Fruit fly (Drosophila melanogaster) whole organism, embryonic: ENCODE measurements around the gene VhaM9.7-b.

Experiments
- CG10462 ChIP-seq: fragments of 200-800 bp; sonication (Bioruptor generic); optimal IDR thresholded peaks from 2 replicates; lab custom pipeline; 2016; ENCODE audit warnings: missing biosample characterization, missing genetic modification characterization
- CG11085 ChIP-seq: fragments of 200-800 bp; sonication (Bioruptor generic); IDR thresholded peaks from 2 replicates; pipeline ENCODE4 v1.3.6; 2022; ENCODE audit warnings: missing biosample characterization, missing genetic modification characterization
- CG11695 ChIP-seq: fragments of 200-800 bp; sonication (Bioruptor generic); IDR thresholded peaks from 3 replicates; pipeline ENCODE4 v1.3.6; 2022; ENCODE audit warnings: missing biosample characterization, missing genetic modification characterization
- CG12071 ChIP-seq: fragments of 200-800 bp; sonication (Bioruptor generic); optimal IDR thresholded peaks from 3 replicates; lab custom pipeline; 2018; ENCODE audit warnings: missing biosample characterization, mild to moderate bottlenecking, missing genetic modification characterization
- CG12155 ChIP-seq: fragments of 200-800 bp; sonication (Bioruptor generic); optimal IDR thresholded peaks from 3 replicates; lab custom pipeline; 2016; ENCODE audit warnings: missing biosample characterization, missing genetic modification characterization
- CG12769 ChIP-seq: fragments of 200-800 bp; sonication (Bioruptor generic); optimal IDR thresholded peaks from 2 replicates; lab custom pipeline; 2019; ENCODE audit warnings: missing biosample characterization, mild to moderate bottlenecking, missing genetic modification characterization, moderate library complexity
- CG2202 ChIP-seq: fragments of 200-800 bp; sonication (Bioruptor generic); optimal IDR thresholded peaks from 2 replicates; lab custom pipeline; 2018; ENCODE audit warnings: missing biosample characterization, mild to moderate bottlenecking, missing genetic modification characterization
- CG3065 ChIP-seq: fragments of 200-800 bp; sonication (Bioruptor generic); optimal IDR thresholded peaks from 2 replicates; lab custom pipeline; 2016; ENCODE audit warnings: missing biosample characterization, missing genetic modification characterization
- CG4424 ChIP-seq: fragments of 200-800 bp; sonication (Bioruptor generic); optimal IDR thresholded peaks from 3 replicates; lab custom pipeline; 2016; ENCODE audit warnings: missing biosample characterization, missing genetic modification characterization
- CG4854 ChIP-seq: fragments of 200-800 bp; sonication (Bioruptor generic); optimal IDR thresholded peaks from 2 replicates; lab custom pipeline; 2016; ENCODE audit warnings: missing biosample characterization, missing genetic modification characterization, inconsistent platforms
- CG6654 ChIP-seq: fragments of 200-800 bp; sonication (Bioruptor generic); optimal IDR thresholded peaks from 2 replicates; lab custom pipeline; 2017; ENCODE audit warnings: missing biosample characterization, mild to moderate bottlenecking, missing genetic modification characterization
- CG6791 ChIP-seq: fragments of 200-800 bp; sonication (Bioruptor generic); IDR thresholded peaks from 3 replicates; pipeline ENCODE4 v1.3.6; 2022; ENCODE audit warnings: missing biosample characterization, missing genetic modification characterization; ENCODE audit not compliant: partially characterized antibody
- CG7271 ChIP-seq: fragments of 200-800 bp; sonication (Bioruptor generic); optimal IDR thresholded peaks from 2 replicates; lab custom pipeline; 2018; ENCODE audit warnings: missing biosample characterization, mild to moderate bottlenecking, missing genetic modification characterization, moderate library complexity
- CG8290 ChIP-seq, 3 experiments: fragments of 200-800 bp; sonication (Bioruptor generic); optimal IDR thresholded peaks; 2 replicates each; lab custom pipeline; 2016 to 2019; ENCODE audit warnings: missing biosample characterization in 3 of 3, missing genetic modification characterization in 3 of 3, mild to moderate bottlenecking in 2 of 3, moderate library complexity in 1 of 3
- CG9437 ChIP-seq: fragments of 200-800 bp; sonication (Bioruptor generic); optimal IDR thresholded peaks from 2 replicates; lab custom pipeline; 2018; ENCODE audit warnings: missing biosample characterization, mild to moderate bottlenecking, missing genetic modification characterization
- CG9797 ChIP-seq: fragments of 200-800 bp; sonication (Bioruptor generic); optimal IDR thresholded peaks from 3 replicates; lab custom pipeline; 2018; ENCODE audit warnings: missing biosample characterization, mild to moderate bottlenecking, missing genetic modification characterization
- Ets65A ChIP-seq: fragments of 200-800 bp; sonication (Bioruptor generic); peaks from one replicate; lab custom pipeline; 2016; ENCODE audit warnings: missing biosample characterization, missing genetic modification characterization
- Fer1 ChIP-seq: fragments of 200-800 bp; sonication (Bioruptor generic); optimal IDR thresholded peaks from 2 replicates; lab custom pipeline; 2017; ENCODE audit warnings: missing biosample characterization, mild to moderate bottlenecking, missing genetic modification characterization
- Hsf ChIP-seq: fragments of 200-800 bp; sonication (Bioruptor generic); optimal IDR thresholded peaks from 3 replicates; lab custom pipeline; 2016; ENCODE audit warnings: missing biosample characterization, missing genetic modification characterization
- Mad ChIP-seq: fragments of 200-800 bp; sonication (Bioruptor generic); optimal IDR thresholded peaks from 2 replicates; lab custom pipeline; 2016; ENCODE audit warnings: missing biosample characterization, missing genetic modification characterization
- Med ChIP-seq: fragments of 200-800 bp; sonication (Bioruptor generic); peaks from one replicate; lab custom pipeline; 2016; ENCODE audit warnings: missing biosample characterization, missing genetic modification characterization, mild to moderate bottlenecking, inconsistent platforms, moderate library complexity
- Myb ChIP-seq: fragments of 200-800 bp; sonication (Bioruptor generic); optimal IDR thresholded peaks from 2 replicates; lab custom pipeline; 2016; ENCODE audit warnings: missing biosample characterization, missing genetic modification characterization
- Stat92E ChIP-seq, 3 experiments: fragments of >200 bp in 2 of 3; fragments of 200-800 bp in 1 of 3; sonication (Bioruptor generic) in 1 of 3; optimal IDR thresholded peaks; 2 replicates each; lab custom pipeline; 2017 to 2019; ENCODE audit warnings: missing biosample characterization in 3 of 3, missing genetic modification characterization in 3 of 3, mild to moderate bottlenecking in 1 of 3, moderate library complexity in 1 of 3
- YL-1 ChIP-seq: fragments of 200-800 bp; sonication (Bioruptor generic); optimal IDR thresholded peaks from 3 replicates; lab custom pipeline; 2017; ENCODE audit warnings: missing biosample characterization, mild to moderate bottlenecking, missing genetic modification characterization
- amos ChIP-seq: fragments of 200-800 bp; sonication (Bioruptor generic); IDR thresholded peaks from 2 replicates; pipeline ENCODE4 v1.3.6; 2022; ENCODE audit warnings: missing biosample characterization, missing genetic modification characterization; ENCODE audit not compliant: partially characterized antibody
- cato ChIP-seq: fragments of 200-800 bp; sonication (Bioruptor generic); optimal IDR thresholded peaks from 2 replicates; lab custom pipeline; 2016; ENCODE audit warnings: missing biosample characterization, missing genetic modification characterization, borderline replicate concordance
- caup ChIP-seq: fragments of 200-800 bp; sonication (Bioruptor generic); optimal IDR thresholded peaks from 3 replicates; lab custom pipeline; 2017; ENCODE audit warnings: missing biosample characterization, mild to moderate bottlenecking, missing genetic modification characterization, moderate library complexity; ENCODE audit not compliant: severe bottlenecking
- cg ChIP-seq: fragments of 200-800 bp; sonication (Bioruptor generic); optimal IDR thresholded peaks from 3 replicates; lab custom pipeline; 2019; ENCODE audit warnings: missing biosample characterization, mild to moderate bottlenecking, missing genetic modification characterization, moderate library complexity
- crp ChIP-seq, 2 experiments: fragments of 200-800 bp; sonication (Bioruptor generic); optimal IDR thresholded peaks; 2 replicates in 1 of 2; 3 replicates in 1 of 2; lab custom pipeline; 2017; ENCODE audit warnings: missing biosample characterization in 2 of 2, missing genetic modification characterization in 2 of 2, mild to moderate bottlenecking in 1 of 2, moderate library complexity in 1 of 2
- da ChIP-seq: fragments of 200-800 bp; sonication (Bioruptor generic); optimal IDR thresholded peaks from 2 replicates; lab custom pipeline; 2016; ENCODE audit warnings: missing biosample characterization, missing genetic modification characterization
- dysf ChIP-seq: fragments of 200-800 bp; sonication (Bioruptor generic); IDR thresholded peaks from 3 replicates; pipeline ENCODE4 v1.3.6; 2022; ENCODE audit warnings: missing biosample characterization, missing genetic modification characterization
- esg ChIP-seq: fragments of 200-800 bp; sonication (Bioruptor generic); conservative IDR thresholded peaks from 2 replicates; pipeline ENCODE4 v1.3.6; 2022; ENCODE audit warnings: missing biosample characterization, missing genetic modification characterization
- grau ChIP-seq: fragments of 200-800 bp; optimal IDR thresholded peaks from 3 replicates; lab custom pipeline; 2019; ENCODE audit warnings: missing biosample characterization, mild to moderate bottlenecking, missing genetic modification characterization, moderate library complexity
- h ChIP-seq: fragments of >200 bp; optimal IDR thresholded peaks from 2 replicates; lab custom pipeline; 2017
- jumu ChIP-seq: fragments of 200-800 bp; sonication (Bioruptor generic); optimal IDR thresholded peaks from 3 replicates; lab custom pipeline; 2016; ENCODE audit warnings: missing biosample characterization, missing genetic modification characterization
- klu ChIP-seq: fragments of 200-800 bp; sonication (Bioruptor generic); IDR thresholded peaks from 2 replicates; pipeline ENCODE4 v1.3.6; 2022; ENCODE audit warnings: missing biosample characterization, missing genetic modification characterization
- lab ChIP-seq: fragments of 200-800 bp; sonication (Bioruptor generic); optimal IDR thresholded peaks from 3 replicates; lab custom pipeline; 2017; ENCODE audit warnings: missing biosample characterization, missing genetic modification characterization, mild to moderate bottlenecking, moderate library complexity, missing genetic modification reagents
- lola ChIP-seq, 3 experiments: fragments of >200 bp in 2 of 3; fragments of 200-800 bp in 1 of 3; sonication (Bioruptor generic) in 1 of 3; optimal IDR thresholded peaks; 2 replicates each; lab custom pipeline; 2017 to 2019; ENCODE audit warnings: missing biosample characterization in 3 of 3, missing genetic modification characterization in 3 of 3, mild to moderate bottlenecking in 1 of 3, moderate library complexity in 1 of 3
- pb ChIP-seq: fragments of 200-800 bp; sonication (Bioruptor generic); optimal IDR thresholded peaks from 3 replicates; lab custom pipeline; 2016; ENCODE audit warnings: missing biosample characterization, missing genetic modification characterization
- slp2 ChIP-seq: fragments of 200-800 bp; sonication (Bioruptor generic); optimal IDR thresholded peaks from 2 replicates; lab custom pipeline; 2016; ENCODE audit warnings: missing biosample characterization, missing genetic modification characterization
- tx ChIP-seq: fragments of 200-800 bp; sonication (Bioruptor generic); optimal IDR thresholded peaks from 2 replicates; lab custom pipeline; 2016; ENCODE audit warnings: missing biosample characterization, missing genetic modification characterization
- wdn ChIP-seq: fragments of 200-800 bp; sonication (Bioruptor generic); IDR thresholded peaks from 2 replicates; pipeline ENCODE4 v1.3.6; 2022; ENCODE audit warnings: missing biosample characterization, missing genetic modification characterization
- yki ChIP-seq: fragments of >200 bp; optimal IDR thresholded peaks from 3 replicates; lab custom pipeline; 2018

VhaM9.7-b gene

DNA sequence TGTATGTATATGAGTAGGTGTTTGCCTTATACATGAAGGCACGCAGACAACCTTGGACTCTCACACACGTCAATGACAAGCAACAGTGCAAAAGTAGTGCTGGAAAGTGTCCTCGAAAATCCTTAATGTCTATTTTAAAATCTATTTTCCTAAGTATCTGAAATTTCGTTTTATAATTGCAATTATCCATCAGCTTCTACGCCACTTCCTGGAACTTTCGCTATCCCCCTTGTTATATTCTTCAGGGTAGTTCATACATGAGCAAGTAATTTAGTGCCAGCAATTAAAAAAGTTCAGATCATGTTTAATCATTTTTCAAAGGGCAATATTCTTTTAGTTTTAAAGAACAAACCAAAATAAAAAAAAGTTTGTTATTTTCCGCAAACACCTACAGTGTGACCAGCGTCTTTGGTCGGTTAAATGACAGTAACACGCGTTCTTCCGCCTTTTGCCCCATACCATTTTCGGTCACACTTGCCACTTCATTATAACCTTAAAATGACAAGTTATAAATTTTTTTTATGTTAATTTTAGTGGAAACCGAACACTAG, 22.9 kb upstream of the VhaM9.7-b start (continued):
- TF ChIP-seq Fer1 (GFP tag; lab: Kevin White, UChicago) (peak; percentile 17), amos (GFP tag; lab: Robert Waterston, UW) (no peak), wdn (GFP tag; lab: Robert Waterston, UW) (no peak), CG9797 (GFP tag; lab: Kevin White, UChicago) (peak; percentile 88), jumu (GFP tag; lab: Kevin White, UChicago) (no peak), CG3065 (GFP tag; lab: Kevin White, UChicago) (no peak), CG12769 (no peak), slp2 (GFP tag; lab: Kevin White, UChicago) (no peak), h (lab: Kevin White, UChicago) (no peak), CG11085 (GFP tag; lab: Robert Waterston, UW) (no peak), grau (tag; lab: Kevin White, UChicago) (peak; percentile 3), klu (GFP tag; lab: Robert Waterston, UW) (no peak), lab (no peak), cato (GFP tag; lab: Kevin White, UChicago) (peak; percentile 0), CG4854 (GFP tag; lab: Kevin White, UChicago) (no peak), Mad (GFP tag; lab: Kevin White, UChicago) (no peak), CG8290 (GFP tag; optimal IDR thresholded peaks at IDR 0.05; lab: Kevin White, UChicago) (peak; percentile 13), CG8290 (tag; optimal IDR thresholded peaks at IDR 0.05; lab: Kevin White, UChicago) (no peak), dysf (GFP tag; lab: Robert Waterston, UW) (no peak), Hsf (GFP tag; lab: Kevin White, UChicago) (peak; percentile 36), esg (GFP tag; lab: Robert Waterston, UW) (no peak), tx (GFP tag; lab: Kevin White, UChicago) (no peak), pb (no peak), lola (GFP tag; optimal IDR thresholded peaks at IDR 0.05; lab: Kevin White, UChicago) (peak in 1 of 3 experiments; percentile 8), Myb (GFP tag; lab: Kevin White, UChicago) (peak; percentile 28), YL-1 (peak; percentile 88), cg (peak; percentile 93), CG4424 (GFP tag; lab: Kevin White, UChicago) (peak; percentile 33), caup (GFP tag; lab: Kevin White, UChicago) (peak; percentile 5)

DNA sequence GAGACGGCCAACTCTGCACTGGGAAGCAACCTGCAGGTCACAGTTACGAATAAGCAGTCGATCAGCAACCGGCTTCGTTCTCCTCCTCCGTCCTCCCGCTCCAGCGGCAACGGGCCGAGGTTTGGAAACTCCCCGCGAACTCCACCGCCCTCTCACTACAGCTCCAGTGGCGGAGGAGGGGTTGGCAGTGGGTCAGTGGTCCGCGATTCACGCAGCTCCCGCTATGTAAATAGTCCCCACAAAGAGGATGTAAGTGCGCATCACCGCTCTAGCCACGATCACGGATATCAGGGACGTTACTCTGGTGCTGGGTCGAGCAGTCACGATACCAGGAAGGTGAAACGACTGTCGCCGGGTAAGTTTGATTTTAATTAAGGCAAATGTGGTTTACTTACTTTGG, 21.3 kb upstream of the VhaM9.7-b start:
- TF ChIP-seq CG7271 (tag; lab: Kevin White, UChicago): no peak
- TF ChIP-seq Stat92E (GFP tag; optimal IDR thresholded peaks at IDR 0.05; lab: Kevin White, UChicago): no peak
- TF ChIP-seq crp (GFP tag; optimal IDR thresholded peaks at IDR 0.05; lab: Kevin White, UChicago): no peak
- no peak for TF ChIP-seq CG2202 (tag; lab: Kevin White, UChicago)
- no peak for TF ChIP-seq yki
- no peak for TF ChIP-seq CG10462 (GFP tag; lab: Kevin White, UChicago)
- no peak for TF ChIP-seq CG12155 (GFP tag; lab: Kevin White, UChicago)
- no peak for TF ChIP-seq CG11695 (GFP tag; lab: Robert Waterston, UW)
- TF ChIP-seq CG12071 (GFP tag; lab: Kevin White, UChicago): no peak
- TF ChIP-seq CG6654 (GFP tag; lab: Kevin White, UChicago): no peak
- TF ChIP-seq da (GFP tag; lab: Kevin White, UChicago): no peak
- 0 out of 3 replicates have a peak, but pooled peaks have one; percentile 15 for TF ChIP-seq CG6791 (GFP tag; lab: Robert Waterston, UW)
- TF ChIP-seq Med (GFP tag; lab: Kevin White, UChicago): peak; percentile 30
- TF ChIP-seq CG9437 (GFP tag; lab: Kevin White, UChicago): no peak
- peak; percentile 91 for TF ChIP-seq Ets65A (GFP tag; lab: Kevin White, UChicago)
